Worm (Caenorhabditis elegans) whole organism, L4/young adult: ENCODE measurements around the gene nhr-175.

Experiments
- W03F9.2 ChIP-seq: fragments of 150-350 bp; optimal IDR thresholded peaks from 2 replicates; lab custom pipeline; 2014; ENCODE audit warnings: missing biosample characterization, missing genetic modification characterization
- him-1 ChIP-seq: sonication (generic microtip); optimal IDR thresholded peaks from 2 replicates; lab custom pipeline; 2016; ENCODE audit warnings: missing genotype, missing genetic modification reagents, missing genetic modification characterization, missing compliant biosample characterization

ce11 chrV:13873323-13873722 lies 6.8 kb downstream of the nhr-175 start:
- TF ChIP-seq him-1 (tag; lab: Kevin White, UChicago), result no peak
- no peak for TF ChIP-seq W03F9.2 (tag; lab: Kevin White, UChicago)
